Worm (Caenorhabditis elegans) whole organism, L4 larva: ENCODE measurements around the gene F37C12.18.
A peak's percentile ranks its signal among the peaks of the same experiment; 100 is the strongest.

Source experiments
- D1046.2 ChIP-seq: fragments of 200-800 bp; sonication (Bioruptor generic); IDR thresholded peaks from 2 replicates; pipeline ENCODE4 v1.3.6; 2022; ENCODE audit warnings: missing genetic modification characterization, missing compliant biosample characterization
- F37D6.2 ChIP-seq: sonication (generic microtip); optimal IDR thresholded peaks from 2 replicates; lab custom pipeline; 2016; ENCODE audit warnings: mild to moderate bottlenecking, missing genetic modification characterization, missing compliant biosample characterization
- T26A8.4 ChIP-seq: fragments of 200-800 bp; sonication (Bioruptor generic); IDR thresholded peaks from 2 replicates; pipeline ENCODE4 v1.3.6; 2022; ENCODE audit warnings: missing genetic modification characterization, missing compliant biosample characterization
- Y75B8A.6 ChIP-seq: fragments of 200-800 bp; sonication (Bioruptor generic); IDR thresholded peaks from 2 replicates; pipeline ENCODE4 v1.3.6; 2022; ENCODE audit warnings: missing genetic modification reagents, missing genetic modification characterization, missing compliant biosample characterization
- ZK337.2 ChIP-seq: fragments of 200-800 bp; sonication (Bioruptor generic); IDR thresholded peaks from 2 replicates; pipeline ENCODE4 v1.3.6; 2022; ENCODE audit warnings: missing genetic modification reagents, missing genetic modification characterization, missing compliant biosample characterization
- aha-1 ChIP-seq: fragments of 150-350 bp; peaks from one replicate; lab custom pipeline; 2014; ENCODE audit warnings: missing biosample characterization, missing genetic modification characterization
- ceh-62 ChIP-seq: sonication (generic microtip); optimal IDR thresholded peaks from 2 replicates; lab custom pipeline; 2017; ENCODE audit warnings: missing biosample characterization, missing genetic modification characterization
- ceh-82 ChIP-seq: sonication (generic microtip); optimal IDR thresholded peaks from 2 replicates; lab custom pipeline; 2017; ENCODE audit warnings: missing biosample characterization, missing genetic modification characterization
- ctbp-1 ChIP-seq: fragments of 200-800 bp; sonication (Bioruptor generic); IDR thresholded peaks from 2 replicates; pipeline ENCODE4 v1.3.6; 2022; ENCODE audit warnings: missing genetic modification reagents, missing genetic modification characterization, missing compliant biosample characterization
- dmd-8 ChIP-seq: fragments of 200-800 bp; sonication (Bioruptor generic); IDR thresholded peaks from 2 replicates; pipeline ENCODE4 v1.3.6; 2022; ENCODE audit warnings: missing genetic modification characterization, missing compliant biosample characterization
- dpl-1 ChIP-seq: fragments of 150-350 bp; optimal IDR thresholded peaks from 2 replicates; lab custom pipeline; 2014; ENCODE audit warnings: missing biosample characterization, missing genetic modification reagents, missing genetic modification characterization
- duxl-1 ChIP-seq: sonication (generic microtip); optimal IDR thresholded peaks from 2 replicates; lab custom pipeline; 2016; ENCODE audit warnings: mild to moderate bottlenecking, missing genetic modification characterization, moderate library complexity, missing compliant biosample characterization; ENCODE audit not compliant: poor library complexity
- dve-1 ChIP-seq: sonication (generic microtip); optimal IDR thresholded peaks from 2 replicates; lab custom pipeline; 2017; ENCODE audit warnings: antibody characterized with exemption, mild to moderate bottlenecking, missing genetic modification characterization, missing compliant biosample characterization; ENCODE audit not compliant: insufficient read depth
- egl-27 ChIP-seq: sonication (generic microtip); optimal IDR thresholded peaks from 3 replicates; lab custom pipeline; 2017; ENCODE audit warnings: missing biosample characterization, missing genetic modification reagents, missing genetic modification characterization
- fos-1 ChIP-seq: fragments of 150-350 bp; optimal IDR thresholded peaks from 2 replicates; lab custom pipeline; 2014; ENCODE audit warnings: missing biosample characterization, missing genetic modification characterization
- hif-1 ChIP-seq, 2 experiments: sonication (generic microtip); optimal IDR thresholded peaks; 2 replicates each; lab custom pipeline; 2016 to 2017; ENCODE audit warnings: missing compliant biosample characterization in 2 of 2, missing genetic modification characterization in 2 of 2, missing genetic modification reagents in 2 of 2, missing genotype in 2 of 2, mild to moderate bottlenecking in 1 of 2
- hlh-11 ChIP-seq: fragments of 200-800 bp; sonication (Bioruptor generic); optimal IDR thresholded peaks from 2 replicates; lab custom pipeline; 2018; ENCODE audit warnings: mild to moderate bottlenecking, missing genetic modification characterization, missing compliant biosample characterization
- jun-1 ChIP-seq: fragments of 150-350 bp; optimal IDR thresholded peaks from 2 replicates; lab custom pipeline; 2014; ENCODE audit warnings: missing biosample characterization, missing genetic modification reagents, missing genetic modification characterization
- lin-15B ChIP-seq: fragments of 150-350 bp; sonication (generic microtip); optimal IDR thresholded peaks from 3 replicates; lab custom pipeline; 2014; ENCODE audit warnings: missing biosample characterization, missing genetic modification characterization
- madf-5 ChIP-seq, 2 experiments: fragments of 200-800 bp; sonication (Bioruptor generic); IDR thresholded peaks; 2 replicates each; pipeline ENCODE4 v1.3.6; 2022; ENCODE audit warnings: missing compliant biosample characterization in 2 of 2, missing genetic modification characterization in 2 of 2
- mep-1 ChIP-seq: fragments of 150-350 bp; sonication (generic microtip); optimal IDR thresholded peaks from 3 replicates; lab custom pipeline; 2014; ENCODE audit warnings: missing biosample characterization, missing genetic modification characterization
- mxl-2 ChIP-seq: fragments of 200-800 bp; sonication (Bioruptor generic); conservative IDR thresholded peaks from 2 replicates; pipeline ENCODE4 v1.3.6; 2022; ENCODE audit warnings: missing genetic modification reagents, missing genetic modification characterization, missing compliant biosample characterization
- nhr-11 ChIP-seq: fragments of 150-350 bp; optimal IDR thresholded peaks from 2 replicates; lab custom pipeline; 2014; ENCODE audit warnings: missing biosample characterization, missing genetic modification characterization
- nhr-237 ChIP-seq: sonication (generic microtip); optimal IDR thresholded peaks from 2 replicates; lab custom pipeline; 2017; ENCODE audit warnings: missing biosample characterization, missing genetic modification characterization
- nhr-25 ChIP-seq: sonication (generic microtip); optimal IDR thresholded peaks from 2 replicates; lab custom pipeline; 2017; ENCODE audit warnings: missing genetic modification characterization, mild to moderate bottlenecking, missing compliant biosample characterization, antibody characterized with exemption, moderate library complexity, borderline replicate concordance; ENCODE audit not compliant: insufficient read depth
- nhr-28 ChIP-seq: fragments of 150-350 bp; optimal IDR thresholded peaks from 2 replicates; lab custom pipeline; 2014; ENCODE audit warnings: missing biosample characterization, missing genetic modification characterization
- nhr-42 ChIP-seq: fragments of 200-800 bp; sonication (Bioruptor generic); IDR thresholded peaks from 2 replicates; pipeline ENCODE4 v1.3.6; 2022; ENCODE audit warnings: missing genetic modification characterization, missing compliant biosample characterization
- nhr-48 ChIP-seq: sonication (generic microtip); optimal IDR thresholded peaks from 2 replicates; lab custom pipeline; 2016; ENCODE audit warnings: mild to moderate bottlenecking, missing genetic modification characterization, missing compliant biosample characterization
- nhr-76 ChIP-seq: fragments of 150-350 bp; optimal IDR thresholded peaks from 2 replicates; lab custom pipeline; 2014; ENCODE audit warnings: missing biosample characterization, missing genetic modification characterization
- php-3 ChIP-seq: fragments of 200-800 bp; sonication (Bioruptor generic); IDR thresholded peaks from 2 replicates; pipeline ENCODE4 v1.3.6; 2022; ENCODE audit warnings: missing genetic modification reagents, missing genetic modification characterization, missing compliant biosample characterization
- sdz-12 ChIP-seq: fragments of 200-800 bp; sonication (Bioruptor generic); optimal IDR thresholded peaks from 2 replicates; lab custom pipeline; 2018; ENCODE audit warnings: mild to moderate bottlenecking, missing genetic modification characterization, missing compliant biosample characterization
- tra-1 ChIP-seq: fragments of 200-800 bp; sonication (Bioruptor generic); IDR thresholded peaks from 2 replicates; pipeline ENCODE4 v1.3.6; 2022; ENCODE audit warnings: missing genetic modification reagents, missing genetic modification characterization, missing compliant biosample characterization
- unc-39 ChIP-seq: sonication (generic microtip); optimal IDR thresholded peaks from 2 replicates; lab custom pipeline; 2017; ENCODE audit warnings: missing biosample characterization, missing genetic modification characterization
- unc-62 ChIP-seq, 3 experiments: fragments of 150-350 bp in 1 of 3; sonication (generic microtip); optimal IDR thresholded peaks in 2 of 3; peaks in 1 of 3; 1 replicate in 1 of 3; 2 replicates in 2 of 3; lab custom pipeline; 2014 to 2017; ENCODE audit warnings: missing biosample characterization in 3 of 3, missing genetic modification characterization in 3 of 3, missing genetic modification reagents in 3 of 3, missing genotype in 1 of 3
- zfp-3 ChIP-seq: fragments of 200-800 bp; sonication (Bioruptor generic); conservative IDR thresholded peaks from 2 replicates; pipeline ENCODE4 v1.3.6; 2022; ENCODE audit warnings: missing genetic modification reagents, missing genetic modification characterization, missing compliant biosample characterization
- zip-11 ChIP-seq: fragments of 200-800 bp; sonication (Bioruptor generic); IDR thresholded peaks from 2 replicates; pipeline ENCODE4 v1.3.6; 2022; ENCODE audit warnings: missing genetic modification characterization, missing compliant biosample characterization

The F37C12.18 gene

ce11 chrIII:7153747-7154238 is 41.4 kb downstream of the F37C12.18 start, which contains the start of gene ogt-1 (continued):
- TF ChIP-seq dve-1 (tag; lab: Kevin White, UChicago) (peak; percentile 89), jun-1 (tag; lab: Kevin White, UChicago) (peak; percentile 65), dpl-1 (peak; percentile 61), T26A8.4 (GFP tag; lab: Robert Waterston, UW) (peak; percentile 80), D1046.2 (GFP tag; lab: Robert Waterston, UW) (no peak), nhr-11 (tag; lab: Kevin White, UChicago) (peak; percentile 47), ceh-82 (no peak), nhr-42 (no peak), unc-39 (tag; lab: Kevin White, UChicago) (no peak), F37D6.2 (tag; lab: Kevin White, UChicago) (peak; percentile 40), nhr-76 (tag; lab: Kevin White, UChicago) (peak; percentile 25), hlh-11 (tag; lab: Kevin White, UChicago) (peak; percentile 89)

ce11 chrIII:7152569-7152968 is 42.7 kb downstream of the F37C12.18 start:
- TF ChIP-seq T26A8.4 (GFP tag; lab: Robert Waterston, UW) (0 out of 2 replicates have a peak, but pooled peaks have one; percentile 7), dmd-8 (no peak), mep-1 (tag; lab: Kevin White, UChicago) (peak; percentile 2), ctbp-1 (GFP tag; lab: Robert Waterston, UW) (0 out of 2 replicates have a peak, but pooled peaks have one; percentile 37)

DNA sequence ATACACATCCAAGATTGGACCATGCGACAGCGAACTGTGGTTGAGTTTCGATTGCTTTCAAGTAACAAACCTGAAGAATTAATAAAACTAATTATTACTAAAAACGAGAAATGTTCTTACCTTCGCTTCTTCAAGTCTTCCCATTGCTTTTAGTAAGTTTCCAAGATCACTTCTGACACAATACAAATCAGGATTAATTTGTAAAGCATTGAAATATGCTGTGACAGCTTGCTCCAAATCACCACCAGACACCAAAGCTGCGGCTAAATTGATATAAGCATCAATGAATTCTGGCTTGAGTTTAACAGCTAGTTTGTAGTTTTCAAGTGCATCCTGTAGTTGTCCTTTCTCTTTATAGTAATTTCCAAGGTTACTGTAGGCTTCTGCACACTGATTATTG is 45.1 kb downstream of the F37C12.18 start:
- TF ChIP-seq D1046.2 (GFP tag; lab: Robert Waterston, UW) (no peak), sdz-12 (GFP tag; lab: Kevin White, UChicago) (no peak), php-3 (GFP tag; lab: Robert Waterston, UW) (no peak), aha-1 (peak; percentile 91), dpl-1 (no peak), unc-62 (GFP tag; optimal IDR thresholded peaks at IDR 0.05 in 1 of 2; lab: Kevin White, UChicago) (peak in 1 of 2 experiments; percentile 54), unc-62 (tag; optimal IDR thresholded peaks at IDR 0.05; lab: Kevin White, UChicago) (no peak)
- TF ChIP-seq, all 104 proteins: peak for 2

DNA sequence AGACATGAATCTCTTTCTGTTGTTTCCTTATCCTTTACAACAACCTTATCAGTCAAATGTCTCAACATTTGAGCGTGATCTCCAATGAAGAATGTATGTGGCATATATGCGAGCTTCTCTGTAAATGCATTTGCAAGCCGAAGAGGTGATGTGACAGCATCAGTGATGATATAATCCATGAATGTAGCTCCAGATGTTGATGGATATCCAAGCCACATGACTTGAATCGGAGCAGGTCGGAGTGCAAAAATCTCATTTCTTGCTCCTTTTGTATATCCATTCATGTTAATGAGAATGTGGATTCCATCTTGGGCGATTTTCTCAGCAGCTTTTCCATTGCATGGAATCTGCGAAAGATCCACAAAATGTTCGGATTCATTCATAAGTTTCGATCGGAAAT is 47.0 kb downstream of the F37C12.18 start:
- no peak for TF ChIP-seq egl-27 (tag; lab: Kevin White, UChicago)
- TF ChIP-seq mxl-2 (GFP tag; lab: Robert Waterston, UW) = no peak
- no peak for TF ChIP-seq fos-1
- no peak for TF ChIP-seq duxl-1 (tag; lab: Kevin White, UChicago)
- TF ChIP-seq lin-15B (tag; lab: Kevin White, UChicago) = no peak
- TF ChIP-seq aha-1 = peak; percentile 77

ce11 chrIII:7146341-7146740 is 48.9 kb downstream of the F37C12.18 start:
- TF ChIP-seq nhr-25 (no peak), mep-1 (tag; lab: Kevin White, UChicago) (no peak), tra-1 (GFP tag; lab: Robert Waterston, UW) (no peak), aha-1 (peak; percentile 91), zfp-3 (GFP tag; lab: Robert Waterston, UW) (no peak), madf-5 (GFP tag; IDR thresholded peaks at IDR 0.05; lab: Robert Waterston, UW) (no peak), T26A8.4 (GFP tag; lab: Robert Waterston, UW) (0 out of 2 replicates have a peak, but pooled peaks have one; percentile 12), nhr-237 (no peak), zip-11 (GFP tag; lab: Robert Waterston, UW) (no peak), nhr-76 (tag; lab: Kevin White, UChicago) (no peak), hif-1 (tag; optimal IDR thresholded peaks at IDR 0.05; lab: Kevin White, UChicago) (no peak), ZK337.2 (no peak), nhr-28 (no peak), Y75B8A.6 (GFP tag; lab: Robert Waterston, UW) (no peak), nhr-48 (tag; lab: Kevin White, UChicago) (no peak), ceh-62 (no peak)
- TF ChIP-seq, all 104 proteins: peak for 2
